Fruit fly (Drosophila melanogaster) whole organism, embryonic: ENCODE results near the gene CG31109.

ENCODE experiments used
- Aef1 ChIP-seq: fragments of 200-800 bp; sonication (Bioruptor generic); IDR thresholded peaks from 3 replicates; pipeline ENCODE4 v1.3.6; 2022; ENCODE audit warnings: missing biosample characterization, missing genetic modification characterization
- CG10147 ChIP-seq: fragments of 200-800 bp; sonication (Bioruptor generic); optimal IDR thresholded peaks from 2 replicates; lab custom pipeline; 2019; ENCODE audit warnings: missing biosample characterization, mild to moderate bottlenecking, missing genetic modification characterization, moderate library complexity
- CG11398 ChIP-seq: fragments of 200-800 bp; sonication (Bioruptor generic); optimal IDR thresholded peaks from 2 replicates; lab custom pipeline; 2016; ENCODE audit warnings: missing biosample characterization, missing genetic modification characterization
- CG12659 ChIP-seq: fragments of 200-800 bp; sonication (Bioruptor generic); optimal IDR thresholded peaks from 3 replicates; lab custom pipeline; 2017; ENCODE audit warnings: mild to moderate bottlenecking, missing biosample characterization, missing genetic modification reagents, missing genetic modification characterization
- CG13894 ChIP-seq: fragments of 200-800 bp; sonication (Bioruptor generic); optimal IDR thresholded peaks from 3 replicates; lab custom pipeline; 2018; ENCODE audit warnings: missing biosample characterization, mild to moderate bottlenecking, missing genetic modification characterization, moderate library complexity
- CG14965 ChIP-seq: fragments of 200-800 bp; sonication (Bioruptor generic); optimal IDR thresholded peaks from 2 replicates; lab custom pipeline; 2016; ENCODE audit warnings: missing biosample characterization, missing genetic modification characterization, borderline replicate concordance
- CG1529 ChIP-seq: fragments of 200-800 bp; sonication (Bioruptor generic); optimal IDR thresholded peaks from 3 replicates; lab custom pipeline; 2018; ENCODE audit warnings: missing biosample characterization, missing genetic modification characterization
- CG15514 ChIP-seq: fragments of 200-800 bp; sonication (Bioruptor generic); optimal IDR thresholded peaks from 3 replicates; lab custom pipeline; 2017; ENCODE audit warnings: missing biosample characterization, missing genetic modification characterization, mild to moderate bottlenecking, moderate library complexity, missing genetic modification reagents
- CG1602 ChIP-seq: fragments of 200-800 bp; sonication (Bioruptor generic); optimal IDR thresholded peaks from 3 replicates; lab custom pipeline; 2016; ENCODE audit warnings: missing biosample characterization, missing genetic modification characterization
- CG1647 ChIP-seq: fragments of 200-800 bp; sonication (Bioruptor generic); optimal IDR thresholded peaks from 3 replicates; lab custom pipeline; 2016; ENCODE audit warnings: missing biosample characterization, missing genetic modification characterization
- CG18599 ChIP-seq: fragments of 200-800 bp; sonication (Bioruptor generic); optimal IDR thresholded peaks from 3 replicates; lab custom pipeline; 2017; ENCODE audit warnings: missing biosample characterization, missing genetic modification characterization, mild to moderate bottlenecking, moderate library complexity, missing genetic modification reagents
- CG2712 ChIP-seq: fragments of 200-800 bp; optimal IDR thresholded peaks from 3 replicates; lab custom pipeline; 2019; ENCODE audit warnings: missing biosample characterization, mild to moderate bottlenecking, missing genetic modification characterization, moderate library complexity
- CG30431 ChIP-seq: fragments of 200-800 bp; sonication (Bioruptor generic); optimal IDR thresholded peaks from 2 replicates; lab custom pipeline; 2017; ENCODE audit warnings: missing biosample characterization, missing genetic modification characterization
- CG31365 ChIP-seq: fragments of 200-800 bp; sonication (Bioruptor generic); optimal IDR thresholded peaks from 2 replicates; lab custom pipeline; 2018; ENCODE audit warnings: missing biosample characterization, mild to moderate bottlenecking, missing genetic modification characterization
- CG32532 ChIP-seq: fragments of 200-800 bp; sonication (Bioruptor generic); IDR thresholded peaks from 2 replicates; pipeline ENCODE4 v1.3.6; 2022; ENCODE audit warnings: missing biosample characterization, missing genetic modification characterization
- CG32767 ChIP-seq: fragments of 200-800 bp; sonication (Bioruptor generic); IDR thresholded peaks from 2 replicates; pipeline ENCODE4 v1.3.6; 2022; ENCODE audit warnings: missing biosample characterization, missing genetic modification characterization
- CG6791 ChIP-seq: fragments of 200-800 bp; sonication (Bioruptor generic); IDR thresholded peaks from 3 replicates; pipeline ENCODE4 v1.3.6; 2022; ENCODE audit warnings: missing biosample characterization, missing genetic modification characterization; ENCODE audit not compliant: partially characterized antibody
- CG7357 ChIP-seq: fragments of 200-800 bp; sonication (Bioruptor generic); IDR thresholded peaks from 3 replicates; pipeline ENCODE4 v1.3.6; 2022; ENCODE audit warnings: missing biosample characterization, missing genetic modification characterization
- CG8290 ChIP-seq, 3 experiments: fragments of 200-800 bp; sonication (Bioruptor generic); optimal IDR thresholded peaks; 2 replicates each; lab custom pipeline; 2016 to 2019; ENCODE audit warnings: missing biosample characterization in 3 of 3, missing genetic modification characterization in 3 of 3, mild to moderate bottlenecking in 2 of 3, moderate library complexity in 1 of 3
- CkIIα-i1 ChIP-seq: fragments of 200-800 bp; sonication (Bioruptor generic); IDR thresholded peaks from 2 replicates; pipeline ENCODE4 v1.3.6; 2022; ENCODE audit warnings: missing biosample characterization, missing genetic modification characterization
- Dek ChIP-seq: fragments of 200-800 bp; sonication (Bioruptor generic); optimal IDR thresholded peaks from 3 replicates; lab custom pipeline; 2019; ENCODE audit warnings: missing biosample characterization, mild to moderate bottlenecking, missing genetic modification characterization, moderate library complexity
- Doc3 ChIP-seq: fragments of 200-800 bp; sonication (Bioruptor generic); IDR thresholded peaks from 3 replicates; pipeline ENCODE4 v1.3.6; 2022; ENCODE audit warnings: missing biosample characterization, missing genetic modification characterization; ENCODE audit not compliant: partially characterized antibody
- Eip74EF ChIP-seq, 2 experiments: fragments of 200-800 bp in 1 of 2; fragments of >200 bp in 1 of 2; sonication (Bioruptor generic) in 1 of 2; optimal IDR thresholded peaks; 2 replicates each; lab custom pipeline; 2017 to 2019; ENCODE audit warnings: missing biosample characterization in 2 of 2, missing genetic modification characterization in 2 of 2, mild to moderate bottlenecking in 1 of 2, moderate library complexity in 1 of 2
- Ets65A ChIP-seq: fragments of 200-800 bp; sonication (Bioruptor generic); peaks from one replicate; lab custom pipeline; 2016; ENCODE audit warnings: missing biosample characterization, missing genetic modification characterization
- Fer3 ChIP-seq: fragments of 200-800 bp; sonication (Bioruptor generic); optimal IDR thresholded peaks from 2 replicates; lab custom pipeline; 2018; ENCODE audit warnings: missing biosample characterization, mild to moderate bottlenecking, missing genetic modification characterization, moderate library complexity
- Lhr ChIP-seq: fragments of 200-800 bp; sonication (Bioruptor generic); optimal IDR thresholded peaks from 3 replicates; lab custom pipeline; 2017; ENCODE audit warnings: mild to moderate bottlenecking, missing biosample characterization, missing genetic modification reagents, missing genetic modification characterization
- Lpt ChIP-seq: fragments of >200 bp; optimal IDR thresholded peaks from 2 replicates; lab custom pipeline; 2018; ENCODE audit warnings: missing biosample characterization, missing genetic modification characterization
- NC2β ChIP-seq: fragments of 200-800 bp; sonication (Bioruptor generic); optimal IDR thresholded peaks from 2 replicates; lab custom pipeline; 2016; ENCODE audit warnings: missing biosample characterization, missing genetic modification characterization
- Nf-YA ChIP-seq: fragments of 200-800 bp; sonication (Bioruptor generic); IDR thresholded peaks from 2 replicates; pipeline ENCODE4 v1.3.6; 2022; ENCODE audit warnings: missing biosample characterization, missing genetic modification characterization
- Scr ChIP-seq: fragments of 200-800 bp; sonication (Bioruptor generic); IDR thresholded peaks from 2 replicates; pipeline ENCODE4 v1.3.6; 2022; ENCODE audit warnings: missing biosample characterization, missing genetic modification characterization; ENCODE audit not compliant: partially characterized antibody
- Xbp1 ChIP-seq: fragments of 200-800 bp; sonication (Bioruptor generic); optimal IDR thresholded peaks from 3 replicates; lab custom pipeline; 2016; ENCODE audit warnings: missing biosample characterization, mild to moderate bottlenecking, missing genetic modification characterization
- aop ChIP-seq: fragments of 200-800 bp; sonication (Bioruptor generic); IDR thresholded peaks from 2 replicates; pipeline ENCODE4 v1.3.6; 2022; ENCODE audit warnings: missing biosample characterization, missing genetic modification characterization
- dpn ChIP-seq, 2 experiments: fragments of 200-800 bp; sonication (Bioruptor generic); optimal IDR thresholded peaks; 3 replicates each; lab custom pipeline; 2016; ENCODE audit warnings: missing biosample characterization in 2 of 2, missing genetic modification characterization in 2 of 2
- emc ChIP-seq: fragments of 200-800 bp; sonication (Bioruptor generic); optimal IDR thresholded peaks from 2 replicates; lab custom pipeline; 2016; ENCODE audit warnings: missing biosample characterization, missing genetic modification characterization
- exex ChIP-seq: fragments of 200-800 bp; sonication (Bioruptor generic); optimal IDR thresholded peaks from 4 replicates; lab custom pipeline; 2018; ENCODE audit warnings: missing biosample characterization, mild to moderate bottlenecking, missing genetic modification characterization, moderate library complexity
- gcm2 ChIP-seq: fragments of 200-800 bp; sonication (Bioruptor generic); optimal IDR thresholded peaks from 2 replicates; lab custom pipeline; 2016; ENCODE audit warnings: missing biosample characterization, missing genetic modification characterization
- gem ChIP-seq: fragments of 200-800 bp; sonication (Bioruptor generic); optimal IDR thresholded peaks from 2 replicates; lab custom pipeline; 2019; ENCODE audit warnings: missing biosample characterization, mild to moderate bottlenecking, missing genetic modification characterization, moderate library complexity
- gsb-n ChIP-seq: fragments of 200-800 bp; sonication (Bioruptor generic); optimal IDR thresholded peaks from 3 replicates; lab custom pipeline; 2018; ENCODE audit warnings: missing biosample characterization, mild to moderate bottlenecking, missing genetic modification characterization
- gt ChIP-seq: fragments of 200-800 bp; sonication (Bioruptor generic); IDR thresholded peaks from 2 replicates; pipeline ENCODE4 v1.3.6; 2022; ENCODE audit warnings: missing biosample characterization, missing genetic modification characterization
- ken ChIP-seq: fragments of 200-800 bp; sonication (Bioruptor generic); IDR thresholded peaks from 3 replicates; pipeline ENCODE4 v1.3.6; 2022; ENCODE audit warnings: missing biosample characterization, missing genetic modification characterization
- lilli ChIP-seq: fragments of 200-800 bp; sonication (Bioruptor generic); optimal IDR thresholded peaks from 3 replicates; lab custom pipeline; 2016; ENCODE audit warnings: missing biosample characterization, missing genetic modification characterization
- luna ChIP-seq: fragments of 200-800 bp; sonication (Bioruptor generic); optimal IDR thresholded peaks from 2 replicates; lab custom pipeline; 2016; ENCODE audit warnings: missing biosample characterization, missing genetic modification characterization
- p53 ChIP-seq: fragments of 200-800 bp; sonication (Bioruptor generic); optimal IDR thresholded peaks from 2 replicates; lab custom pipeline; 2016; ENCODE audit warnings: missing biosample characterization, missing genetic modification characterization
- scrt ChIP-seq: fragments of 200-800 bp; sonication (Bioruptor generic); optimal IDR thresholded peaks from 2 replicates; lab custom pipeline; 2018; ENCODE audit warnings: missing biosample characterization, mild to moderate bottlenecking, missing genetic modification characterization, moderate library complexity
- sob ChIP-seq: fragments of 200-800 bp; sonication (Bioruptor generic); IDR thresholded peaks from 2 replicates; pipeline ENCODE4 v1.3.6; 2022; ENCODE audit warnings: missing biosample characterization, missing genetic modification characterization
- sr ChIP-seq: fragments of 200-800 bp; sonication (Bioruptor generic); IDR thresholded peaks from 3 replicates; pipeline ENCODE4 v1.3.6; 2022; ENCODE audit warnings: missing biosample characterization, missing genetic modification characterization
- ssp ChIP-seq: fragments of 200-800 bp; sonication (Bioruptor generic); IDR thresholded peaks from 2 replicates; pipeline ENCODE4 v1.3.6; 2022; ENCODE audit warnings: missing biosample characterization, missing genetic modification characterization
- zen ChIP-seq: fragments of 200-800 bp; sonication (Bioruptor generic); optimal IDR thresholded peaks from 3 replicates; lab custom pipeline; 2018; ENCODE audit warnings: missing biosample characterization, mild to moderate bottlenecking, missing genetic modification characterization, moderate library complexity
- zfh2 ChIP-seq: fragments of 200-800 bp; sonication (Bioruptor generic); optimal IDR thresholded peaks from 2 replicates; lab custom pipeline; 2016; ENCODE audit warnings: missing biosample characterization, missing genetic modification characterization

The CG31109 gene

dm6 chr3R:25054451-25055188 is at the start of gene CG31109 (continued):
- peak; percentile 60 for TF ChIP-seq lilli (GFP tag; lab: Kevin White, UChicago)
- no peak for TF ChIP-seq CG30431 (GFP tag; lab: Kevin White, UChicago)
- TF ChIP-seq emc, result no peak
- no peak for TF ChIP-seq Dek (tag; lab: Kevin White, UChicago)
- peak; percentile 10 for TF ChIP-seq Fer3 (tag; lab: Kevin White, UChicago)
- TF ChIP-seq CG18599 (GFP tag; lab: Kevin White, UChicago), result peak; percentile 19
- no peak for TF ChIP-seq gcm2
- no peak for TF ChIP-seq aop (GFP tag; lab: Robert Waterston, UW)
- peak; percentile 62 for TF ChIP-seq CG15514 (GFP tag; lab: Kevin White, UChicago)
- TF ChIP-seq gem (tag; lab: Kevin White, UChicago), result peak; percentile 33
- TF ChIP-seq CG8290 (GFP tag; optimal IDR thresholded peaks at IDR 0.05; lab: Kevin White, UChicago), result peak; percentile 84
- TF ChIP-seq CG8290 (tag; optimal IDR thresholded peaks at IDR 0.05; lab: Kevin White, UChicago), result peak; percentile 73 to 89
- TF ChIP-seq CG12659 (GFP tag; lab: Kevin White, UChicago), result peak; percentile 48
- TF ChIP-seq CG32532 (GFP tag; lab: Robert Waterston, UW), result peak; percentile 31; the same call in 1 of the 2 replicates
- TF ChIP-seq CG1647 (GFP tag; lab: Kevin White, UChicago), result no peak
- peak; percentile 34 for TF ChIP-seq NC2β
- TF ChIP-seq scrt, result no peak
- peak; percentile 37; the same call in 1 of the 3 replicates for TF ChIP-seq CG6791 (GFP tag; lab: Robert Waterston, UW)
- TF ChIP-seq CG7357 (GFP tag; lab: Robert Waterston, UW), result no peak
- TF ChIP-seq Eip74EF (GFP tag; optimal IDR thresholded peaks at IDR 0.05; lab: Kevin White, UChicago), result no peak
- no peak for TF ChIP-seq exex
- TF ChIP-seq CG14965 (GFP tag; lab: Kevin White, UChicago), result no peak
- TF ChIP-seq Doc3 (GFP tag; lab: Robert Waterston, UW), result 0 out of 3 replicates have a peak, but pooled peaks have one; percentile 34
- no peak for TF ChIP-seq Nf-YA (GFP tag; lab: Robert Waterston, UW)
- no peak for TF ChIP-seq CkIIα-i1 (GFP tag; lab: Robert Waterston, UW)
- no peak for TF ChIP-seq sr (GFP tag; lab: Robert Waterston, UW)
- peak; percentile 61 for TF ChIP-seq Scr (GFP tag; lab: Robert Waterston, UW)
- TF ChIP-seq Lhr (GFP tag; lab: Kevin White, UChicago), result peak; percentile 31
- TF ChIP-seq CG13894, result peak; percentile 42
- TF ChIP-seq Aef1 (GFP tag; lab: Robert Waterston, UW), result no peak
- TF ChIP-seq luna (GFP tag; lab: Kevin White, UChicago), result no peak
- TF ChIP-seq Xbp1 (GFP tag; lab: Kevin White, UChicago), result peak; percentile 20
- TF ChIP-seq gt (GFP tag; lab: Robert Waterston, UW), result no peak
- TF ChIP-seq sob, result no peak
- no peak for TF ChIP-seq ken
- TF ChIP-seq CG32767 (GFP tag; lab: Robert Waterston, UW), result 0 out of 2 replicates have a peak, but pooled peaks have one; percentile 23
- TF ChIP-seq ssp (GFP tag; lab: Robert Waterston, UW), result no peak
- no peak for TF ChIP-seq p53
- no peak for TF ChIP-seq Lpt
- no peak for TF ChIP-seq Ets65A
- TF ChIP-seq zen (tag; lab: Kevin White, UChicago), result no peak
- peak; percentile 32 for TF ChIP-seq CG2712 (tag; lab: Kevin White, UChicago)
- TF ChIP-seq CG1529 (GFP tag; lab: Kevin White, UChicago), result no peak
- TF ChIP-seq zfh2 (GFP tag; lab: Kevin White, UChicago), result peak; percentile 28
- TF ChIP-seq CG10147, result peak; percentile 40
- TF ChIP-seq CG1602 (GFP tag; lab: Kevin White, UChicago), result no peak
- no peak for TF ChIP-seq CG31365 (tag; lab: Kevin White, UChicago)
- TF ChIP-seq dpn (GFP tag; optimal IDR thresholded peaks at IDR 0.05; lab: Kevin White, UChicago), result peak in 1 of 2 experiments; percentile 4
- TF ChIP-seq CG11398 (GFP tag; lab: Kevin White, UChicago), result no peak
- TF ChIP-seq gsb-n, result no peak
